Fruit fly (Drosophila melanogaster) whole organism, embryonic: Measurements from ENCODE around the gene CG31176.

Source experiments
- Ada2b ChIP-seq: fragments of 200-800 bp; sonication (Bioruptor generic); IDR thresholded peaks from 2 replicates; pipeline ENCODE4 v1.3.6; 2022; ENCODE audit warnings: missing biosample characterization, missing genetic modification characterization
- Bdp1 ChIP-seq: fragments of 200-800 bp; sonication (Bioruptor generic); optimal IDR thresholded peaks from 3 replicates; lab custom pipeline; 2016; ENCODE audit warnings: missing biosample characterization, missing genetic modification characterization
- CG11504 ChIP-seq: fragments of 200-800 bp; sonication (Bioruptor generic); optimal IDR thresholded peaks from 3 replicates; lab custom pipeline; 2019; ENCODE audit warnings: missing biosample characterization, mild to moderate bottlenecking, missing genetic modification characterization, moderate library complexity
- CG11695 ChIP-seq: fragments of 200-800 bp; sonication (Bioruptor generic); IDR thresholded peaks from 3 replicates; pipeline ENCODE4 v1.3.6; 2022; ENCODE audit warnings: missing biosample characterization, missing genetic modification characterization
- CG12155 ChIP-seq: fragments of 200-800 bp; sonication (Bioruptor generic); optimal IDR thresholded peaks from 3 replicates; lab custom pipeline; 2016; ENCODE audit warnings: missing biosample characterization, missing genetic modification characterization
- CG14441 ChIP-seq: fragments of 200-800 bp; sonication (Bioruptor generic); IDR thresholded peaks from 2 replicates; pipeline ENCODE4 v1.3.6; 2022; ENCODE audit warnings: missing biosample characterization, missing genetic modification characterization
- CG15269 ChIP-seq: fragments of 200-800 bp; sonication (Bioruptor generic); optimal IDR thresholded peaks from 2 replicates; lab custom pipeline; 2018; ENCODE audit warnings: missing biosample characterization, mild to moderate bottlenecking, missing genetic modification characterization, moderate library complexity
- CG1603 ChIP-seq: fragments of 200-800 bp; sonication (Bioruptor generic); optimal IDR thresholded peaks from 2 replicates; lab custom pipeline; 2019; ENCODE audit warnings: missing biosample characterization, mild to moderate bottlenecking, missing genetic modification characterization, moderate library complexity
- CG2199 ChIP-seq: fragments of 200-800 bp; sonication (Bioruptor generic); IDR thresholded peaks from 3 replicates; pipeline ENCODE4 v1.3.6; 2022; ENCODE audit warnings: missing biosample characterization, missing genetic modification characterization
- CG2712 ChIP-seq: fragments of 200-800 bp; optimal IDR thresholded peaks from 3 replicates; lab custom pipeline; 2019; ENCODE audit warnings: missing biosample characterization, mild to moderate bottlenecking, missing genetic modification characterization, moderate library complexity
- CG30403 ChIP-seq: fragments of 200-800 bp; sonication (Bioruptor generic); optimal IDR thresholded peaks from 3 replicates; lab custom pipeline; 2016; ENCODE audit warnings: missing biosample characterization, missing genetic modification characterization
- CG32772 ChIP-seq: fragments of 200-800 bp; sonication (Bioruptor generic); IDR thresholded peaks from 2 replicates; pipeline ENCODE4 v1.3.6; 2022; ENCODE audit warnings: missing biosample characterization, missing genetic modification characterization
- CG3726 ChIP-seq: fragments of 200-800 bp; sonication (Bioruptor generic); IDR thresholded peaks from 3 replicates; pipeline ENCODE4, ENCODE4 v1.3.6; 2022; ENCODE audit warnings: missing biosample characterization, missing genetic modification characterization
- CG6791 ChIP-seq: fragments of 200-800 bp; sonication (Bioruptor generic); IDR thresholded peaks from 3 replicates; pipeline ENCODE4 v1.3.6; 2022; ENCODE audit warnings: missing biosample characterization, missing genetic modification characterization; ENCODE audit not compliant: partially characterized antibody
- CG8290 ChIP-seq, 3 experiments: fragments of 200-800 bp; sonication (Bioruptor generic); optimal IDR thresholded peaks; 2 replicates each; lab custom pipeline; 2016 to 2019; ENCODE audit warnings: missing biosample characterization in 3 of 3, missing genetic modification characterization in 3 of 3, mild to moderate bottlenecking in 2 of 3, moderate library complexity in 1 of 3
- Drgx ChIP-seq: fragments of 200-800 bp; sonication (Bioruptor generic); IDR thresholded peaks from 2 replicates; pipeline ENCODE4 v1.3.6; 2022; ENCODE audit warnings: missing biosample characterization, missing genetic modification characterization
- E2f1 ChIP-seq: fragments of 200-800 bp; sonication (Bioruptor generic); IDR thresholded peaks from 2 replicates; pipeline ENCODE4 v1.3.6; 2022; ENCODE audit warnings: missing biosample characterization, missing genetic modification characterization
- Fer3 ChIP-seq: fragments of 200-800 bp; sonication (Bioruptor generic); optimal IDR thresholded peaks from 2 replicates; lab custom pipeline; 2018; ENCODE audit warnings: missing biosample characterization, mild to moderate bottlenecking, missing genetic modification characterization, moderate library complexity
- H2.0 ChIP-seq: fragments of 200-800 bp; sonication (Bioruptor generic); IDR thresholded peaks from 2 replicates; pipeline ENCODE4 v1.3.6; 2022; ENCODE audit warnings: missing biosample characterization, missing genetic modification characterization
- Hr51 ChIP-seq, 2 experiments: fragments of 200-800 bp; sonication (Bioruptor generic); optimal IDR thresholded peaks; 2 replicates in 1 of 2; 3 replicates in 1 of 2; lab custom pipeline; 2016 to 2018; ENCODE audit warnings: missing biosample characterization in 2 of 2, missing genetic modification characterization in 2 of 2, mild to moderate bottlenecking in 1 of 2, moderate library complexity in 1 of 2
- Jarid2 ChIP-seq: fragments of 200-800 bp; sonication (Bioruptor generic); optimal IDR thresholded peaks from 3 replicates; lab custom pipeline; 2017; ENCODE audit warnings: mild to moderate bottlenecking, missing biosample characterization, missing genetic modification reagents, missing genetic modification characterization
- Ptx1 ChIP-seq: fragments of 200-800 bp; sonication (Bioruptor generic); IDR thresholded peaks from 2 replicates; pipeline ENCODE4 v1.3.6; 2022; ENCODE audit warnings: missing biosample characterization, missing genetic modification characterization
- Sox102F ChIP-seq: fragments of 200-800 bp; sonication (Bioruptor generic); optimal IDR thresholded peaks from 2 replicates; lab custom pipeline; 2018; ENCODE audit warnings: missing biosample characterization, mild to moderate bottlenecking, missing genetic modification characterization, moderate library complexity
- chif ChIP-seq, 2 experiments: fragments of 200-800 bp; sonication (Bioruptor generic); optimal IDR thresholded peaks; 3 replicates each; lab custom pipeline; 2016; ENCODE audit warnings: missing biosample characterization in 2 of 2, missing genetic modification characterization in 2 of 2
- crp ChIP-seq, 2 experiments: fragments of 200-800 bp; sonication (Bioruptor generic); optimal IDR thresholded peaks; 2 replicates in 1 of 2; 3 replicates in 1 of 2; lab custom pipeline; 2017; ENCODE audit warnings: missing biosample characterization in 2 of 2, missing genetic modification characterization in 2 of 2, mild to moderate bottlenecking in 1 of 2, moderate library complexity in 1 of 2
- dmrt99B ChIP-seq: fragments of 200-800 bp; sonication (Bioruptor generic); optimal IDR thresholded peaks from 2 replicates; lab custom pipeline; 2018; ENCODE audit warnings: missing biosample characterization, mild to moderate bottlenecking, missing genetic modification characterization, moderate library complexity
- dysf ChIP-seq: fragments of 200-800 bp; sonication (Bioruptor generic); IDR thresholded peaks from 3 replicates; pipeline ENCODE4 v1.3.6; 2022; ENCODE audit warnings: missing biosample characterization, missing genetic modification characterization
- esg ChIP-seq: fragments of 200-800 bp; sonication (Bioruptor generic); conservative IDR thresholded peaks from 2 replicates; pipeline ENCODE4 v1.3.6; 2022; ENCODE audit warnings: missing biosample characterization, missing genetic modification characterization
- fd64A ChIP-seq: fragments of 200-800 bp; sonication (Bioruptor generic); optimal IDR thresholded peaks from 3 replicates; lab custom pipeline; 2018; ENCODE audit warnings: missing biosample characterization, mild to moderate bottlenecking, missing genetic modification characterization
- gem ChIP-seq: fragments of 200-800 bp; sonication (Bioruptor generic); optimal IDR thresholded peaks from 2 replicates; lab custom pipeline; 2019; ENCODE audit warnings: missing biosample characterization, mild to moderate bottlenecking, missing genetic modification characterization, moderate library complexity
- hkb ChIP-seq, 2 experiments: fragments of 200-800 bp in 1 of 2; fragments of >200 bp in 1 of 2; sonication (Bioruptor generic) in 1 of 2; IDR thresholded peaks in 1 of 2; optimal IDR thresholded peaks in 1 of 2; 2 replicates each; pipeline versions ENCODE4 v1.3.6 to Lab custom; 2017 to 2022; ENCODE audit warnings: missing biosample characterization in 1 of 2, missing genetic modification characterization in 1 of 2
- lmd ChIP-seq: fragments of 200-800 bp; sonication (Bioruptor generic); IDR thresholded peaks from 2 replicates; pipeline ENCODE4 v1.3.6; 2022; ENCODE audit warnings: missing biosample characterization, missing genetic modification characterization
- mam ChIP-seq: fragments of 200-800 bp; sonication (Bioruptor generic); optimal IDR thresholded peaks from 3 replicates; lab custom pipeline; 2016; ENCODE audit warnings: missing biosample characterization, missing genetic modification characterization
- pan ChIP-seq, 4 experiments: fragments of >200 bp in 3 of 4; fragments of 200-800 bp in 1 of 4; sonication (Bioruptor generic) in 1 of 4; optimal IDR thresholded peaks in 3 of 4; IDR thresholded peaks in 1 of 4; 2 replicates each; pipeline versions ENCODE4 v1.3.6 to Lab custom; 2017 to 2022; ENCODE audit warnings: missing biosample characterization in 2 of 4, missing genetic modification characterization in 2 of 4, mixed read lengths in 1 of 4
- sens ChIP-seq: fragments of 200-800 bp; sonication (Bioruptor generic); peaks from one replicate; lab custom pipeline; 2016; ENCODE audit warnings: missing biosample characterization, missing genetic modification characterization
- slbo ChIP-seq: fragments of 200-800 bp; sonication (Bioruptor generic); IDR thresholded peaks from 2 replicates; pipeline ENCODE4 v1.3.6; 2022; ENCODE audit warnings: missing biosample characterization, missing genetic modification characterization
- tgo ChIP-seq: fragments of 200-800 bp; sonication (Bioruptor generic); IDR thresholded peaks from 3 replicates; pipeline ENCODE4 v1.3.6; 2022; ENCODE audit warnings: missing biosample characterization, missing genetic modification characterization
- tin ChIP-seq: fragments of 200-800 bp; sonication (Bioruptor generic); optimal IDR thresholded peaks from 3 replicates; lab custom pipeline; 2016; ENCODE audit warnings: missing biosample characterization, missing genetic modification characterization
- tna ChIP-seq: fragments of 200-800 bp; sonication (Bioruptor generic); IDR thresholded peaks from 2 replicates; pipeline ENCODE4 v1.3.6; 2022; ENCODE audit warnings: missing biosample characterization, missing genetic modification characterization; ENCODE audit not compliant: partially characterized antibody
- vvl ChIP-seq: fragments of 200-800 bp; sonication (Bioruptor generic); IDR thresholded peaks from 2 replicates; pipeline ENCODE4 v1.3.6; 2022; ENCODE audit warnings: missing biosample characterization, missing genetic modification characterization
- wdn ChIP-seq: fragments of 200-800 bp; sonication (Bioruptor generic); IDR thresholded peaks from 2 replicates; pipeline ENCODE4 v1.3.6; 2022; ENCODE audit warnings: missing biosample characterization, missing genetic modification characterization
- wor ChIP-seq: fragments of 200-800 bp; sonication (Bioruptor generic); IDR thresholded peaks from 2 replicates; pipeline ENCODE4 v1.3.6; 2022; ENCODE audit warnings: missing biosample characterization, missing genetic modification characterization
- zen2 ChIP-seq: fragments of 200-800 bp; sonication (Bioruptor generic); IDR thresholded peaks from 3 replicates; pipeline ENCODE4 v1.3.6; 2022; ENCODE audit warnings: missing biosample characterization, missing genetic modification characterization; ENCODE audit not compliant: partially characterized antibody

Gene CG31176

DNA sequence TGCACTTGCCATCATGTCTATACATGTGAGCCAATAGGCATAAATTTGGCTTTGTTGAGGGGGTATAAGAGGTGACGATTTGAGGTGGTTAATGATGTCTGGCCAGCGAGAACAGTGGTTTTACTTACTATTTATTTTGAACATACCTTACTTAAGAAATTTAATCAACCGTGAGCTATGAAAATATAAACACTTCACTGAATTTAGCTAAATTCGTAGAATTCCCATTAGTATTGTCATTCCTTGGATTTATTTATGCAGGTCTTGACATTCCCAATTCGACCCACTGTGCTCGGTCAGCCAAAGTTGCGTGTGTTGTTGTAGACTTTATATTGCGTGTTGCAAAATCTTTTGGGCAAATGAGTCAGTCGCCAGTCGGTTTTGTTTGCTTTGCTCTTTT, 31.6 kb downstream of the CG31176 start:
- peak; percentile 39 for TF ChIP-seq Sox102F (GFP tag; lab: Kevin White, UChicago)
- TF ChIP-seq crp (GFP tag; optimal IDR thresholded peaks at IDR 0.05; lab: Kevin White, UChicago), result no peak
- no peak for TF ChIP-seq zen2
- peak; percentile 40; the same call in 1 of the 3 replicates for TF ChIP-seq tgo (GFP tag; lab: Robert Waterston, UW)
- TF ChIP-seq CG3726 (GFP tag; lab: Robert Waterston, UW), result 0 out of 3 replicates have a peak, but pooled peaks have one; percentile 24
- 0 out of 3 replicates have a peak, but pooled peaks have one; percentile 30 for TF ChIP-seq CG11695
- peak; percentile 15; the same call in 1 of the 2 replicates for TF ChIP-seq slbo
- TF ChIP-seq hkb (optimal IDR thresholded peaks at IDR 0.05; lab: Kevin White, UChicago), result no peak
- TF ChIP-seq hkb (GFP tag; IDR thresholded peaks at IDR 0.05; lab: Robert Waterston, UW), result peak; percentile 41; the same call in 1 of the 2 replicates
- 0 out of 2 replicates have a peak, but pooled peaks have one; percentile 31 for TF ChIP-seq CG32772 (GFP tag; lab: Robert Waterston, UW)
- peak; percentile 29 for TF ChIP-seq CG15269
- TF ChIP-seq CG1603 (tag; lab: Kevin White, UChicago), result peak; percentile 39
- peak; percentile 60 for TF ChIP-seq CG14441 (GFP tag; lab: Robert Waterston, UW)
- 0 out of 3 replicates have a peak, but pooled peaks have one; percentile 7 for TF ChIP-seq CG6791
- no peak for TF ChIP-seq Bdp1 (GFP tag; lab: Kevin White, UChicago)
- TF ChIP-seq vvl (GFP tag; lab: Robert Waterston, UW), result peak; percentile 29; the same call in 1 of the 2 replicates
- no peak for TF ChIP-seq CG8290 (GFP tag; optimal IDR thresholded peaks at IDR 0.05; lab: Kevin White, UChicago)
- peak in 1 of 2 experiments; percentile 0 for TF ChIP-seq CG8290 (tag; optimal IDR thresholded peaks at IDR 0.05; lab: Kevin White, UChicago)
- TF ChIP-seq E2f1, result peak; percentile 55; the same call in 1 of the 2 replicates
- no peak for TF ChIP-seq fd64A (GFP tag; lab: Kevin White, UChicago)
- TF ChIP-seq CG30403 (GFP tag; lab: Kevin White, UChicago), result peak; percentile 1
- TF ChIP-seq tin (GFP tag; lab: Kevin White, UChicago), result no peak
- peak; percentile 13; the same call in 1 of the 2 replicates for TF ChIP-seq lmd
- TF ChIP-seq pan (optimal IDR thresholded peaks at IDR 0.05; lab: Kevin White, UChicago), result no peak
- TF ChIP-seq pan (GFP tag; optimal IDR thresholded peaks at IDR 0.05 in 1 of 2, IDR thresholded peaks at IDR 0.05 in 1 of 2), result peak in 1 of 2 experiments; percentile 9
- TF ChIP-seq wdn (GFP tag; lab: Robert Waterston, UW), result no peak
- no peak for TF ChIP-seq CG2712 (tag; lab: Kevin White, UChicago)
- TF ChIP-seq wor, result 0 out of 2 replicates have a peak, but pooled peaks have one; percentile 11
- 0 out of 2 replicates have a peak, but pooled peaks have one; percentile 23 for TF ChIP-seq Ada2b (GFP tag; lab: Robert Waterston, UW)
- 0 out of 2 replicates have a peak, but pooled peaks have one; percentile 31 for TF ChIP-seq H2.0 (GFP tag; lab: Robert Waterston, UW)
- TF ChIP-seq chif (GFP tag; optimal IDR thresholded peaks at IDR 0.05; lab: Kevin White, UChicago), result peak in 1 of 2 experiments; percentile 5
- TF ChIP-seq CG11504, result peak; percentile 45
- TF ChIP-seq dmrt99B, result peak; percentile 51
- TF ChIP-seq Fer3 (tag; lab: Kevin White, UChicago), result no peak
- TF ChIP-seq gem (tag; lab: Kevin White, UChicago), result peak; percentile 32
- TF ChIP-seq CG12155 (GFP tag; lab: Kevin White, UChicago), result no peak
- no peak for TF ChIP-seq tna
- peak in 1 of 2 experiments; percentile 59 for TF ChIP-seq Hr51 (GFP tag; optimal IDR thresholded peaks at IDR 0.05; lab: Kevin White, UChicago)
- peak; percentile 38; the same call in 1 of the 3 replicates for TF ChIP-seq dysf
- peak; percentile 51; the same call in 1 of the 2 replicates for TF ChIP-seq Ptx1 (GFP tag; lab: Robert Waterston, UW)
- peak; percentile 0 for TF ChIP-seq mam (GFP tag; lab: Kevin White, UChicago)
- peak; percentile 23; the same call in 1 of the 2 replicates for TF ChIP-seq esg (GFP tag; lab: Robert Waterston, UW)
- peak; percentile 80 for TF ChIP-seq Drgx (GFP tag; lab: Robert Waterston, UW)
- peak; percentile 85 for TF ChIP-seq sens (GFP tag; lab: Kevin White, UChicago)
- no peak for TF ChIP-seq CG2199 (GFP tag; lab: Robert Waterston, UW)
- TF ChIP-seq Jarid2 (GFP tag; lab: Kevin White, UChicago), result no peak
